Worm (Caenorhabditis elegans) whole organism, L3 larva: ENCODE data around the gene scl-14.

Experiments used
- ZK546.5 ChIP-seq: sonication (generic microtip); optimal IDR thresholded peaks from 2 replicates; lab custom pipeline; 2017; ENCODE audit warnings: missing biosample characterization, missing genetic modification characterization
- ama-1 ChIP-seq: fragments of 150-350 bp; optimal IDR thresholded peaks from 2 replicates; lab custom pipeline; 2018
- ceh-16 ChIP-seq: sonication (generic microtip); optimal IDR thresholded peaks from 2 replicates; lab custom pipeline; 2017; ENCODE audit warnings: missing biosample characterization, missing genetic modification characterization
- ceh-28 ChIP-seq: fragments of 150-350 bp; optimal IDR thresholded peaks from 2 replicates; lab custom pipeline; 2014; ENCODE audit warnings: missing biosample characterization, missing genetic modification reagents, missing genetic modification characterization
- ceh-9 ChIP-seq: sonication (generic microtip); optimal IDR thresholded peaks from 2 replicates; lab custom pipeline; 2018; ENCODE audit warnings: missing biosample characterization, missing genetic modification characterization
- egl-5 ChIP-seq: fragments of 150-350 bp; optimal IDR thresholded peaks from 2 replicates; lab custom pipeline; 2017; ENCODE audit warnings: missing biosample characterization, missing genetic modification reagents, missing genetic modification characterization, inconsistent platforms
- elt-2 ChIP-seq: sonication (generic microtip); optimal IDR thresholded peaks from 2 replicates; lab custom pipeline; 2016; ENCODE audit warnings: missing genetic modification reagents, mild to moderate bottlenecking, missing genetic modification characterization, missing compliant biosample characterization
- elt-3 ChIP-seq, 3 experiments: fragments of 150-350 bp in 1 of 3; sonication (generic microtip) in 2 of 3; optimal IDR thresholded peaks; 2 replicates in 2 of 3; 4 replicates in 1 of 3; lab custom pipeline; 2014 to 2017; ENCODE audit warnings: missing biosample characterization in 3 of 3, missing genetic modification characterization in 3 of 3
- eor-1 ChIP-seq, 2 experiments: fragments of 150-350 bp; optimal IDR thresholded peaks; 2 replicates each; lab custom pipeline; 2014 to 2018; ENCODE audit warnings: missing biosample characterization in 2 of 2, missing genetic modification characterization in 2 of 2
- fkh-10 ChIP-seq: sonication (generic microtip); optimal IDR thresholded peaks from 2 replicates; lab custom pipeline; 2017; ENCODE audit warnings: missing biosample characterization, missing genetic modification reagents, missing genetic modification characterization
- hmg-11 ChIP-seq: sonication (generic microtip); optimal IDR thresholded peaks from 2 replicates; lab custom pipeline; 2016; ENCODE audit warnings: missing genetic modification characterization, missing compliant biosample characterization
- jun-1 ChIP-seq: fragments of 150-350 bp; optimal IDR thresholded peaks from 2 replicates; lab custom pipeline; 2014; ENCODE audit warnings: missing biosample characterization, missing genetic modification reagents, missing genetic modification characterization
- lin-15B ChIP-seq: fragments of 150-350 bp; optimal IDR thresholded peaks from 2 replicates; lab custom pipeline; 2014; ENCODE audit warnings: missing biosample characterization, missing genetic modification characterization
- lin-39 ChIP-seq: fragments of 150-350 bp; optimal IDR thresholded peaks from 2 replicates; lab custom pipeline; 2018; ENCODE audit warnings: missing biosample characterization, missing genetic modification reagents, missing genetic modification characterization
- lsy-12 ChIP-seq: sonication (generic microtip); optimal IDR thresholded peaks from 2 replicates; lab custom pipeline; 2016; ENCODE audit warnings: mild to moderate bottlenecking, missing genetic modification characterization, missing compliant biosample characterization
- mdl-1 ChIP-seq: fragments of 150-350 bp; optimal IDR thresholded peaks from 2 replicates; lab custom pipeline; 2014; ENCODE audit warnings: missing biosample characterization, missing genetic modification characterization
- mml-1 ChIP-seq: fragments of 150-350 bp; sonication (generic microtip); optimal IDR thresholded peaks from 3 replicates; lab custom pipeline; 2014; ENCODE audit warnings: missing biosample characterization, missing genetic modification characterization
- nhr-11 ChIP-seq: fragments of 150-350 bp; optimal IDR thresholded peaks from 2 replicates; lab custom pipeline; 2014; ENCODE audit warnings: missing biosample characterization, missing genetic modification characterization
- nhr-12 ChIP-seq: fragments of 150-350 bp; optimal IDR thresholded peaks from 2 replicates; lab custom pipeline; 2014; ENCODE audit warnings: missing biosample characterization, missing genetic modification characterization
- nhr-23 ChIP-seq: fragments of 150-350 bp; optimal IDR thresholded peaks from 2 replicates; lab custom pipeline; 2014; ENCODE audit warnings: missing biosample characterization, missing genetic modification reagents, missing genetic modification characterization
- nhr-237 ChIP-seq: fragments of 150-350 bp; optimal IDR thresholded peaks from 2 replicates; lab custom pipeline; 2014; ENCODE audit warnings: missing biosample characterization, missing genetic modification characterization
- nhr-25 ChIP-seq: sonication (generic microtip); optimal IDR thresholded peaks from 2 replicates; lab custom pipeline; 2017; ENCODE audit warnings: missing biosample characterization, missing genetic modification characterization
- nhr-28 ChIP-seq: fragments of 150-350 bp; optimal IDR thresholded peaks from 2 replicates; lab custom pipeline; 2014; ENCODE audit warnings: missing biosample characterization, missing genetic modification characterization
- nhr-67 ChIP-seq: fragments of 150-350 bp; optimal IDR thresholded peaks from 2 replicates; lab custom pipeline; 2014; ENCODE audit warnings: missing biosample characterization, missing genetic modification characterization
- nhr-76 ChIP-seq: fragments of 150-350 bp; sonication (generic microtip); optimal IDR thresholded peaks from 5 replicates; lab custom pipeline; 2014; ENCODE audit warnings: missing biosample characterization, missing genetic modification characterization
- pha-4 ChIP-seq: fragments of 150-350 bp; optimal IDR thresholded peaks from 2 replicates; lab custom pipeline; 2014; ENCODE audit warnings: missing biosample characterization, missing genetic modification reagents, missing genetic modification characterization
- pqm-1 ChIP-seq: fragments of 150-350 bp; optimal IDR thresholded peaks from 2 replicates; lab custom pipeline; 2017; ENCODE audit warnings: missing biosample characterization, missing genetic modification characterization, inconsistent platforms
- sea-2 ChIP-seq: fragments of 150-350 bp; sonication (generic microtip); optimal IDR thresholded peaks from 4 replicates; lab custom pipeline; 2014; ENCODE audit warnings: missing biosample characterization, missing genetic modification reagents, missing genetic modification characterization
- snpc-4 ChIP-seq: fragments of 150-350 bp; optimal IDR thresholded peaks from 2 replicates; lab custom pipeline; 2014; ENCODE audit warnings: missing biosample characterization, missing genetic modification characterization
- tbx-2 ChIP-seq: sonication (generic microtip); optimal IDR thresholded peaks from 2 replicates; lab custom pipeline; 2016; ENCODE audit warnings: mild to moderate bottlenecking, missing genetic modification characterization, missing compliant biosample characterization
- unc-62 ChIP-seq: fragments of 150-350 bp; sonication (generic microtip); optimal IDR thresholded peaks from 4 replicates; lab custom pipeline; 2014; ENCODE audit warnings: missing biosample characterization, missing genetic modification reagents, missing genetic modification characterization
- zag-1 ChIP-seq: fragments of 150-350 bp; optimal IDR thresholded peaks from 2 replicates; lab custom pipeline; 2014; ENCODE audit warnings: missing biosample characterization, missing genetic modification characterization
- ztf-11 ChIP-seq: fragments of 150-350 bp; optimal IDR thresholded peaks from 2 replicates; lab custom pipeline; 2014; ENCODE audit warnings: missing biosample characterization, missing genetic modification characterization
- ztf-4 ChIP-seq: fragments of 150-350 bp; optimal IDR thresholded peaks from 2 replicates; lab custom pipeline; 2014; ENCODE audit warnings: missing biosample characterization, missing genetic modification characterization

Gene scl-14

ce11 chrIV:13173359-13173758, 8.1 kb downstream of the scl-14 start:
- TF ChIP-seq zag-1 (tag; lab: Kevin White, UChicago), result no peak
- no peak for TF ChIP-seq mdl-1 (tag; lab: Kevin White, UChicago)
- TF ChIP-seq nhr-76 (tag; lab: Kevin White, UChicago), result no peak
- no peak for TF ChIP-seq ztf-11 (tag; lab: Kevin White, UChicago)
- no peak for TF ChIP-seq lin-15B
- no peak for TF ChIP-seq tbx-2
- TF ChIP-seq egl-5 (tag; lab: Kevin White, UChicago), result no peak
- no peak for TF ChIP-seq nhr-12 (tag; lab: Kevin White, UChicago)
- no peak for TF ChIP-seq ZK546.5
- TF ChIP-seq elt-2 (tag; lab: Kevin White, UChicago), result no peak
- no peak for TF ChIP-seq jun-1 (tag; lab: Kevin White, UChicago)
- no peak for TF ChIP-seq nhr-67 (tag; lab: Kevin White, UChicago)
- no peak for TF ChIP-seq ztf-4 (tag; lab: Kevin White, UChicago)
- no peak for TF ChIP-seq nhr-23 (tag; lab: Kevin White, UChicago)
- no peak for TF ChIP-seq nhr-237
- no peak for TF ChIP-seq ceh-16 (tag; lab: Kevin White, UChicago)
- TF ChIP-seq ceh-9, result no peak
- no peak for TF ChIP-seq mml-1 (tag; lab: Kevin White, UChicago)

ce11 chrIV:13179295-13179694, 14.0 kb downstream of the scl-14 start, which contains the start of gene lev-1:
Gene lev-1 (minus strand): TSS chrIV:13179395.
- TF ChIP-seq ZK546.5 (no peak), lsy-12 (tag; lab: Kevin White, UChicago) (no peak), lin-15B (no peak), pha-4 (tag; lab: Kevin White, UChicago) (no peak), ztf-11 (tag; lab: Kevin White, UChicago) (no peak), nhr-11 (tag; lab: Kevin White, UChicago) (no peak), elt-3 (tag; optimal IDR thresholded peaks at IDR 0.05; lab: Kevin White, UChicago) (no peak), pqm-1 (tag; lab: Kevin White, UChicago) (no peak), ceh-28 (tag; lab: Kevin White, UChicago) (no peak), unc-62 (GFP tag; lab: Kevin White, UChicago) (no peak), sea-2 (GFP tag; lab: Kevin White, UChicago) (no peak), ama-1 (no peak), lin-39 (no peak)

ce11 chrIV:13180723-13181122, 15.4 kb downstream of the scl-14 start, which contains the start of gene F58D2.3:
Gene F58D2.3 (minus strand): TSS chrIV:13180823.
- TF ChIP-seq elt-3 (tag; optimal IDR thresholded peaks at IDR 0.05; lab: Kevin White, UChicago) (no peak), lin-39 (no peak), ama-1 (no peak), pqm-1 (tag; lab: Kevin White, UChicago) (no peak), ceh-28 (tag; lab: Kevin White, UChicago) (no peak), tbx-2 (no peak), eor-1 (tag; optimal IDR thresholded peaks at IDR 0.05; lab: Kevin White, UChicago) (no peak), fkh-10 (GFP tag; lab: Kevin White, UChicago) (no peak)
- TF ChIP-seq, all 47 proteins: peak for 0

ce11 chrIV:13188959-13189358, 23.7 kb downstream of the scl-14 start, which contains the start of gene F58D2.4:
Gene F58D2.4 (minus strand): TSS chrIV:13189059.
- TF ChIP-seq jun-1 (tag; lab: Kevin White, UChicago) (no peak), ZK546.5 (no peak), unc-62 (GFP tag; lab: Kevin White, UChicago) (no peak), snpc-4 (tag; lab: Kevin White, UChicago) (no peak), ceh-9 (no peak), hmg-11 (tag; lab: Kevin White, UChicago) (no peak), nhr-67 (tag; lab: Kevin White, UChicago) (no peak), nhr-12 (tag; lab: Kevin White, UChicago) (no peak), elt-2 (tag; lab: Kevin White, UChicago) (no peak), tbx-2 (no peak), ztf-4 (tag; lab: Kevin White, UChicago) (no peak), ama-1 (no peak), mdl-1 (tag; lab: Kevin White, UChicago) (no peak), ceh-16 (tag; lab: Kevin White, UChicago) (no peak), lin-15B (no peak), ceh-28 (tag; lab: Kevin White, UChicago) (no peak), nhr-25 (tag; lab: Kevin White, UChicago) (no peak)

- no peak for TF ChIP-seq nhr-28 (tag; lab: Kevin White, UChicago)
These were observed 24.2 kb downstream of the scl-14 start, which contains the start of gene F58D2.2 for ce11 chrIV:13189467-13189866. Gene F58D2.2 (plus strand): TSS chrIV:13189767.
